Fruit fly (Drosophila melanogaster): ENCODE measurements around the gene Best1.

Best1 gene

dm6 chr3R:10170356-10170876 is at the start of gene Best1 (continued):
- peak; percentile 47 for TF ChIP-seq Scr (GFP tag; IDR thresholded peaks at IDR 0.05; ENCODE audit: partially characterized antibody)
- TF ChIP-seq pan (optimal IDR thresholded peaks at IDR 0.05), result no peak
- TF ChIP-seq pan (GFP tag; optimal IDR thresholded peaks at IDR 0.05 in 1 of 2, IDR thresholded peaks at IDR 0.05 in 1 of 2), result peak in 1 of 2 experiments; percentile 92
- TF ChIP-seq Bdp1 (GFP tag; optimal IDR thresholded peaks at IDR 0.05), result no peak
- peak; percentile 94 for TF ChIP-seq CG34376 (GFP tag; optimal IDR thresholded peaks at IDR 0.05)
- TF ChIP-seq CG5953 (GFP tag; IDR thresholded peaks at IDR 0.05), result peak; percentile 86
- peak; percentile 61 for TF ChIP-seq yki (optimal IDR thresholded peaks at IDR 0.05)
- TF ChIP-seq wdn (GFP tag; IDR thresholded peaks at IDR 0.05), result peak; percentile 86
- peak; percentile 94 for TF ChIP-seq CG11247 (GFP tag; IDR thresholded peaks at IDR 0.05)
- TF ChIP-seq Mes4 (GFP tag; optimal IDR thresholded peaks at IDR 0.05), result peak; percentile 43
- no peak for TF ChIP-seq Neu2 (GFP tag; optimal IDR thresholded peaks at IDR 0.05; ENCODE audit: borderline replicate concordance)
- peak; percentile 93 for TF ChIP-seq tgo (GFP tag; IDR thresholded peaks at IDR 0.05)
- peak; percentile 65 for TF ChIP-seq CG43689 (GFP tag; IDR thresholded peaks at IDR 0.05)
- peak; percentile 35 for TF ChIP-seq CG16863 (GFP tag; optimal IDR thresholded peaks at IDR 0.05)
- peak; percentile 47; the same call in 1 of the 2 replicates for TF ChIP-seq unc-4 (GFP tag; IDR thresholded peaks at IDR 0.05; ENCODE audit: partially characterized antibody)
- peak; percentile 65 for TF ChIP-seq grn (GFP tag; optimal IDR thresholded peaks at IDR 0.05)
- TF ChIP-seq CG31365 (tag; optimal IDR thresholded peaks at IDR 0.05), result peak; percentile 72
- peak; percentile 64 for TF ChIP-seq CG12942 (GFP tag; optimal IDR thresholded peaks at IDR 0.05)
- peak; percentile 54; the same call in 1 of the 2 replicates for TF ChIP-seq ato (GFP tag; IDR thresholded peaks at IDR 0.05; ENCODE audit: partially characterized antibody)
- TF ChIP-seq org-1 (GFP tag; optimal IDR thresholded peaks at IDR 0.05), result peak; percentile 77
- TF ChIP-seq eve (GFP tag; optimal IDR thresholded peaks at IDR 0.05), result peak in 1 of 2 experiments; percentile 26
- TF ChIP-seq scrt (GFP tag; optimal IDR thresholded peaks at IDR 0.05), result peak; percentile 87
- TF ChIP-seq az2 (GFP tag; optimal IDR thresholded peaks at IDR 0.05), result peak; percentile 89
- TF ChIP-seq Hsf (GFP tag; optimal IDR thresholded peaks at IDR 0.05), result peak; percentile 74
- no peak for TF ChIP-seq CG7963 (GFP tag; IDR thresholded peaks at IDR 0.05; ENCODE audit: partially characterized antibody)
- peak; percentile 91 for TF ChIP-seq gsb-n (tag; optimal IDR thresholded peaks at IDR 0.05)
- TF ChIP-seq pnt (GFP tag; optimal IDR thresholded peaks at IDR 0.05), result peak; percentile 61
- peak; percentile 89 for TF ChIP-seq CG4404 (GFP tag; IDR thresholded peaks at IDR 0.05)
- peak; percentile 70 for TF ChIP-seq Max (GFP tag; optimal IDR thresholded peaks at IDR 0.05)
- peak; percentile 68 for TF ChIP-seq CG10321 (GFP tag; IDR thresholded peaks at IDR 0.05)
- TF ChIP-seq ham (GFP tag; IDR thresholded peaks at IDR 0.05), result no peak
- peak; percentile 67 for TF ChIP-seq Lhr (GFP tag; optimal IDR thresholded peaks at IDR 0.05)
- peak; percentile 77; the same call in 1 of the 2 replicates for TF ChIP-seq bowl (GFP tag; IDR thresholded peaks at IDR 0.05)
- TF ChIP-seq CG7839 (tag; optimal IDR thresholded peaks at IDR 0.05), result peak; percentile 94
- peak; percentile 89 for TF ChIP-seq CG14667 (GFP tag; IDR thresholded peaks at IDR 0.05)
- TF ChIP-seq fru (optimal IDR thresholded peaks at IDR 0.05), result no peak
- peak; percentile 63 for TF ChIP-seq Dad (GFP tag; optimal IDR thresholded peaks at IDR 0.05)
- TF ChIP-seq nmo (GFP tag; optimal IDR thresholded peaks at IDR 0.05), result peak; percentile 91
- TF ChIP-seq CG9727 (GFP tag; optimal IDR thresholded peaks at IDR 0.05), result peak; percentile 89
- peak; percentile 90 for TF ChIP-seq stc (GFP tag; IDR thresholded peaks at IDR 0.05)
- TF ChIP-seq CG12391 (tag; optimal IDR thresholded peaks at IDR 0.05), result peak; percentile 96
- no peak for TF ChIP-seq p53 (GFP tag; optimal IDR thresholded peaks at IDR 0.05)
- TF ChIP-seq Gsc (GFP tag; IDR thresholded peaks at IDR 0.05), result no peak
- TF ChIP-seq CG33557 (GFP tag; optimal IDR thresholded peaks at IDR 0.05), result peak; percentile 84
- TF ChIP-seq CG3726 (GFP tag; IDR thresholded peaks at IDR 0.05), result peak; percentile 61; the same call in 1 of the 3 replicates
- peak; percentile 62 for TF ChIP-seq wek (GFP tag; optimal IDR thresholded peaks at IDR 0.05)
- peak; percentile 93 for TF ChIP-seq CG18262 (tag; optimal IDR thresholded peaks at IDR 0.05)
- TF ChIP-seq Dip2 (GFP tag; IDR thresholded peaks at IDR 0.05), result 0 out of 2 replicates have a peak, but pooled peaks have one; percentile 29
- TF ChIP-seq CG10565 (GFP tag; optimal IDR thresholded peaks at IDR 0.05), result no peak
- TF ChIP-seq ATbp (GFP tag; optimal IDR thresholded peaks at IDR 0.05), result peak; percentile 92
- TF ChIP-seq D (optimal IDR thresholded peaks at IDR 0.05), result no peak
- peak; percentile 83 for TF ChIP-seq D (GFP tag; optimal IDR thresholded peaks at IDR 0.05)
